Fruit fly (Drosophila melanogaster) whole organism, embryonic: ENCODE results near the gene kay.

Experiments used
- CG12659 ChIP-seq: fragments of 200-800 bp; sonication (Bioruptor generic); optimal IDR thresholded peaks from 3 replicates; lab custom pipeline; 2017; ENCODE audit warnings: mild to moderate bottlenecking, missing biosample characterization, missing genetic modification reagents, missing genetic modification characterization
- CG3847 ChIP-seq: fragments of 200-800 bp; sonication (Bioruptor generic); IDR thresholded peaks from 2 replicates; pipeline ENCODE4 v1.3.6; 2022; ENCODE audit warnings: missing biosample characterization, missing genetic modification characterization
- CG4730 ChIP-seq: fragments of 200-800 bp; sonication (Bioruptor generic); IDR thresholded peaks from 2 replicates; pipeline ENCODE4 v1.3.6; 2022; ENCODE audit warnings: missing biosample characterization, missing genetic modification characterization
- CG6765 ChIP-seq: fragments of 200-800 bp; sonication (Bioruptor generic); optimal IDR thresholded peaks from 3 replicates; lab custom pipeline; 2017; ENCODE audit warnings: missing biosample characterization, mild to moderate bottlenecking, missing genetic modification characterization
- Xbp1 ChIP-seq: fragments of 200-800 bp; sonication (Bioruptor generic); optimal IDR thresholded peaks from 3 replicates; lab custom pipeline; 2016; ENCODE audit warnings: missing biosample characterization, mild to moderate bottlenecking, missing genetic modification characterization
- ac ChIP-seq: fragments of 200-800 bp; sonication (Bioruptor generic); optimal IDR thresholded peaks from 3 replicates; lab custom pipeline; 2017; ENCODE audit warnings: missing biosample characterization, mild to moderate bottlenecking, missing genetic modification characterization
- bcd ChIP-seq: fragments of 200-800 bp; sonication (Bioruptor generic); optimal IDR thresholded peaks from 2 replicates; lab custom pipeline; 2017; ENCODE audit warnings: missing biosample characterization, mild to moderate bottlenecking, missing genetic modification characterization
- schlank ChIP-seq: fragments of 200-800 bp; sonication (Bioruptor generic); optimal IDR thresholded peaks from 2 replicates; lab custom pipeline; 2018; ENCODE audit warnings: missing biosample characterization, mild to moderate bottlenecking, missing genetic modification characterization
- wdn ChIP-seq: fragments of 200-800 bp; sonication (Bioruptor generic); IDR thresholded peaks from 2 replicates; pipeline ENCODE4 v1.3.6; 2022; ENCODE audit warnings: missing biosample characterization, missing genetic modification characterization

DNA sequence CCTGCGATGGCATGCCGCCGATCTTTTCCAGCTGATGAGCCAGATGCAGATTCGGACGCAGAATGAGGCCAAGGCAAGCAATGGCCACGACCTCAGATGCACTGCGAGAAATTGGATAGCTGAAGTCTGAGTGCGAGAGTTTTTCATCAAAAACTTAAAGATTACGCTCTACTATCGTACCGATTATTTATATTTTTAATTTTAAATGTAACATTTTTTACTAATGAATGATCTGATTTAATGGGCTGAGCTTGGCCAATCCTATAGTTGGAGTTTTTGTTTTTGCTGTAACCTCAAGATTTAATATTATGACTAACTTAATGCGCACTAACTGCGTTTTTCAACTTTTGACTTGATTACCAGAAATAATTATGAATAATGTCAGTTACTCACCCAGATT lies 3.5 kb upstream of the kay start:
- TF ChIP-seq CG3847 (GFP tag; lab: Robert Waterston, UW) (no peak), schlank (tag; lab: Kevin White, UChicago) (no peak), ac (GFP tag; lab: Kevin White, UChicago) (no peak), Xbp1 (no peak), CG4730 (GFP tag; lab: Robert Waterston, UW) (no peak), bcd (no peak), wdn (GFP tag; lab: Robert Waterston, UW) (no peak), CG12659 (GFP tag; lab: Kevin White, UChicago) (no peak), CG6765 (GFP tag; lab: Kevin White, UChicago) (no peak)
